Worm (Caenorhabditis elegans) whole organism, mixed stage, embryonic: ENCODE measurements around the gene col-133.

Experiments used
- blmp-1 ChIP-seq: fragments of 150-350 bp; optimal IDR thresholded peaks from 2 replicates; lab custom pipeline; 2014; ENCODE audit warnings: missing biosample characterization, missing genetic modification characterization
- elt-1 ChIP-seq: sonication (generic microtip); optimal IDR thresholded peaks from 2 replicates; lab custom pipeline; 2017; ENCODE audit warnings: missing genetic modification characterization, mild to moderate bottlenecking, missing compliant biosample characterization, antibody characterized with exemption, moderate library complexity, borderline replicate concordance; ENCODE audit not compliant: insufficient read depth
- elt-3 ChIP-seq: fragments of 150-350 bp; optimal IDR thresholded peaks from 2 replicates; lab custom pipeline; 2014; ENCODE audit warnings: missing biosample characterization, missing genetic modification characterization
- lsy-2 ChIP-seq: fragments of 150-350 bp; optimal IDR thresholded peaks from 2 replicates; lab custom pipeline; 2014; ENCODE audit warnings: missing biosample characterization, missing genetic modification characterization
- nhr-12 ChIP-seq: fragments of 150-350 bp; optimal IDR thresholded peaks from 2 replicates; lab custom pipeline; 2014; ENCODE audit warnings: missing biosample characterization, missing genetic modification characterization
- nhr-237 ChIP-seq: fragments of 150-350 bp; optimal IDR thresholded peaks from 2 replicates; lab custom pipeline; 2014; ENCODE audit warnings: missing biosample characterization, missing genetic modification characterization
- nhr-28 ChIP-seq: fragments of 150-350 bp; optimal IDR thresholded peaks from 2 replicates; lab custom pipeline; 2014; ENCODE audit warnings: missing biosample characterization, missing genetic modification characterization
- nhr-76 ChIP-seq: sonication (generic microtip); optimal IDR thresholded peaks from 2 replicates; lab custom pipeline; 2017; ENCODE audit warnings: missing biosample characterization, missing genetic modification characterization
- snpc-4 ChIP-seq: fragments of 150-350 bp; optimal IDR thresholded peaks from 2 replicates; lab custom pipeline; 2014; ENCODE audit warnings: missing biosample characterization, missing genetic modification characterization
- sptf-1 ChIP-seq: sonication (generic microtip); optimal IDR thresholded peaks from 2 replicates; lab custom pipeline; 2017; ENCODE audit warnings: mild to moderate bottlenecking, missing genetic modification characterization, moderate library complexity, missing compliant biosample characterization
- unc-39 ChIP-seq: fragments of 150-350 bp; optimal IDR thresholded peaks from 2 replicates; lab custom pipeline; 2014; ENCODE audit warnings: missing biosample characterization, missing genetic modification characterization
- unc-62 ChIP-seq: fragments of 150-350 bp; optimal IDR thresholded peaks from 2 replicates; lab custom pipeline; 2014; ENCODE audit warnings: missing biosample characterization, missing genetic modification reagents, missing genetic modification characterization
- ztf-11 ChIP-seq: fragments of 150-350 bp; optimal IDR thresholded peaks from 2 replicates; lab custom pipeline; 2014; ENCODE audit warnings: missing biosample characterization, missing genetic modification characterization

DNA sequence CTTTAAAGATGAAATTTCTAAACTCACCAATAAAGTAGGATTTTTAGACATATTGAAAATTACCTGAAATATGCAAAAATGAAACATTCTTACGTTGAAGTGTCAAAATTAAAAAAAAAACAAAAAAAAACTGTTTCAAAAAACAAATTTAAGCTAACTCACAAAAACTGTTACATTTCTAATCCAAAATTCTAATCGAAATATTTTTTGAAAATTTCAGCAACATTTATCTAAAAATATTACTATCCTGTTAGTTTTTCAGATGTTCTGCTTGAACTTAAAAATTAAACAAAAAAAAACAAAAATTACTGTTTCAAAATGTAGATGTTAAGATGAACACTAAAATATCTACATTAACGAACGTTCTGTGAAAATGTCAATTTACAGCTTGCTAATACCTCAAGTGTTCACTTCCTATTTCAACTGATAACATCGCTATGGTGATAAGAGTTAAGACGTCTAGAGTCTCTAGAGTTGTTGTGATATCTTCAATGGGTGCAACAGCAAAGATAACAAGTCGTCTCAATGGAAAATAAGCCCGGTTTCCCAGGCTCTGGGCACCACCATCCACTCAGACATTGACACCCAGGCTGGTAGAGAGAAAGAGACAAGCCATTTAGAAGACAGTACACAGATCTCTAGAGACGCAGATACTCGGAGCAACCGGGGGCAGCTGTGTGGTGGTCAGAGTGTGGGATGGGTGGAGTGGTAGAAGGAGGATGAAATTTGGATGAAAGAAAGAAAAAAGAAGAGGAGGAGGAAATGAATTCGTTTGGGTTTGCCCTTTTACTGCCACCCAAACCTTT, 28.9 kb upstream of the col-133 start, which contains the start of gene H12I19.115:
- TF ChIP-seq lsy-2 (tag; lab: Kevin White, UChicago) (no peak), elt-3 (tag; lab: Kevin White, UChicago) (no peak), nhr-28 (tag; lab: Kevin White, UChicago) (no peak), unc-62 (GFP tag; lab: Kevin White, UChicago) (peak; percentile 13), nhr-237 (no peak), sptf-1 (tag; lab: Kevin White, UChicago) (no peak), nhr-12 (no peak), snpc-4 (no peak), unc-39 (tag; lab: Kevin White, UChicago) (no peak), nhr-76 (tag; lab: Kevin White, UChicago) (no peak), blmp-1 (no peak), elt-1 (no peak), ztf-11 (tag; lab: Kevin White, UChicago) (no peak)
